Worm (Caenorhabditis elegans): ENCODE measurements around the gene ldb-1.

DNA sequence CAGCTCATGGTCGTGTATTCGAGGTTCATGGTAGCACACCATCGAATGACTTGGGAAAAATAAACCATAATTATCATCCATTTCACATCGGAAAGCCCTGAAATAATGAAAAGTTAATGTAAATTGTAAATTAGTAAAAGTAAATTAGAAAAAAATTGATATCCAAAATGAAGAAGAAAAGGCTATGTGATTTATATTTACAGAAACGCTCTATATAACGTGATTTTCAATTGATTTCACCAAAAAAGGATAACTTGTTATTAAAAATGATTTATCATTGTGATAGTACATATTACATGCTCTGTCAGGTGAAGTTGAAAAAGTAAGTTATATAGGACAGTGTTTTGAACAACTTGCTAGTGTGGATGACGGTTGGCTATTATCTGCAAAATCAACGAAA is 14.1 kb downstream of the ldb-1 start, which contains the start of gene C09F12.3:
- TF ChIP-seq nhr-25 (tag; optimal IDR thresholded peaks at IDR 0.05; ENCODE audit: borderline replicate concordance, insufficient read depth) (no peak), unc-62 (GFP tag; optimal IDR thresholded peaks at IDR 0.05 in 1 of 2) (no peak), unc-62 (tag; optimal IDR thresholded peaks at IDR 0.05) (no peak), mdt-29 (GFP tag; IDR thresholded peaks at IDR 0.05) (no peak), lin-13 (GFP tag; optimal IDR thresholded peaks at IDR 0.05) (no peak), nhr-48 (tag; optimal IDR thresholded peaks at IDR 0.05) (no peak), nhr-41 (GFP tag; IDR thresholded peaks at IDR 0.05) (no peak), zag-1 (tag; optimal IDR thresholded peaks at IDR 0.05) (no peak), ceh-20 (GFP tag; IDR thresholded peaks at IDR 0.05) (no peak), mep-1 (tag; optimal IDR thresholded peaks at IDR 0.05) (no peak), nhr-76 (tag; optimal IDR thresholded peaks at IDR 0.05) (no peak)
